Worm (Caenorhabditis elegans): ENCODE data around the gene egl-19.

ce11 chrIV:7420913-7421312 lies 15.5 kb downstream of the egl-19 start, which contains the start of gene srtx-1:
- TF ChIP-seq him-1 (tag; optimal IDR thresholded peaks at IDR 0.05) (no peak), dao-5 (tag; optimal IDR thresholded peaks at IDR 0.05) (no peak)

All from whole organism, L4/young adult.